Worm (Caenorhabditis elegans) whole organism, L4 larva: ENCODE measurements around the gene F53A3.1.

Source experiments
- ama-1 ChIP-seq: fragments of 150-350 bp; optimal IDR thresholded peaks from 2 replicates; lab custom pipeline; 2014; ENCODE audit warnings: inconsistent platforms, mixed read lengths
- ceh-32 ChIP-seq: sonication (generic microtip); optimal IDR thresholded peaks from 2 replicates; lab custom pipeline; 2016; ENCODE audit warnings: mild to moderate bottlenecking, missing genetic modification characterization, missing compliant biosample characterization; ENCODE audit not compliant: poor library complexity
- gei-8 ChIP-seq: fragments of 200-800 bp; sonication (Bioruptor generic); optimal IDR thresholded peaks from 2 replicates; lab custom pipeline; 2018; ENCODE audit warnings: mild to moderate bottlenecking, missing genetic modification characterization, missing compliant biosample characterization
- nhr-11 ChIP-seq: fragments of 150-350 bp; optimal IDR thresholded peaks from 2 replicates; lab custom pipeline; 2014; ENCODE audit warnings: missing biosample characterization, missing genetic modification characterization
- nhr-76 ChIP-seq: fragments of 150-350 bp; optimal IDR thresholded peaks from 2 replicates; lab custom pipeline; 2014; ENCODE audit warnings: missing biosample characterization, missing genetic modification characterization
- pqm-1 ChIP-seq: sonication (generic microtip); optimal IDR thresholded peaks from 2 replicates; lab custom pipeline; 2017; ENCODE audit warnings: missing biosample characterization, missing genetic modification characterization
- spr-3 ChIP-seq: fragments of 200-800 bp; sonication (Bioruptor generic); optimal IDR thresholded peaks from 2 replicates; lab custom pipeline; 2018; ENCODE audit warnings: mild to moderate bottlenecking, missing genetic modification characterization, missing compliant biosample characterization

- TF ChIP-seq spr-3 (GFP tag; lab: Kevin White, UChicago) (no peak), ama-1 (lab: Kevin White, UChicago) (peak; percentile 76), nhr-76 (peak; percentile 17), pqm-1 (tag; lab: Kevin White, UChicago) (no peak), nhr-11 (tag; lab: Kevin White, UChicago) (peak; percentile 88), ceh-32 (tag; lab: Kevin White, UChicago) (peak; percentile 15), gei-8 (GFP tag; lab: Kevin White, UChicago) (peak; percentile 92)
These were observed 17.0 kb downstream of the F53A3.1 start for ce11 chrIII:1926456-1926855.
